Fruit fly (Drosophila melanogaster) whole organism, embryonic: ENCODE results near the gene TwdlN.

Experiments
- CG5245 ChIP-seq: fragments of 200-800 bp; sonication (Bioruptor generic); optimal IDR thresholded peaks from 3 replicates; lab custom pipeline; 2016; ENCODE audit warnings: missing biosample characterization, missing genetic modification characterization
- CkIIα-i1 ChIP-seq: fragments of 200-800 bp; sonication (Bioruptor generic); IDR thresholded peaks from 2 replicates; pipeline ENCODE4 v1.3.6; 2022; ENCODE audit warnings: missing biosample characterization, missing genetic modification characterization
- D ChIP-seq, 2 experiments: fragments of 200-800 bp in 1 of 2; fragments of >200 bp in 1 of 2; sonication (Bioruptor generic) in 1 of 2; optimal IDR thresholded peaks; 2 replicates in 1 of 2; 3 replicates in 1 of 2; lab custom pipeline; 2017; ENCODE audit warnings: mild to moderate bottlenecking in 1 of 2, missing biosample characterization in 1 of 2, missing genetic modification characterization in 1 of 2, missing genetic modification reagents in 1 of 2
- z ChIP-seq: fragments of 200-800 bp; sonication (Bioruptor generic); IDR thresholded peaks from 3 replicates; pipeline ENCODE4 v1.3.6; 2022; ENCODE audit warnings: missing biosample characterization, missing genetic modification characterization
- zen2 ChIP-seq: fragments of 200-800 bp; sonication (Bioruptor generic); IDR thresholded peaks from 3 replicates; pipeline ENCODE4 v1.3.6; 2022; ENCODE audit warnings: missing biosample characterization, missing genetic modification characterization; ENCODE audit not compliant: partially characterized antibody

DNA sequence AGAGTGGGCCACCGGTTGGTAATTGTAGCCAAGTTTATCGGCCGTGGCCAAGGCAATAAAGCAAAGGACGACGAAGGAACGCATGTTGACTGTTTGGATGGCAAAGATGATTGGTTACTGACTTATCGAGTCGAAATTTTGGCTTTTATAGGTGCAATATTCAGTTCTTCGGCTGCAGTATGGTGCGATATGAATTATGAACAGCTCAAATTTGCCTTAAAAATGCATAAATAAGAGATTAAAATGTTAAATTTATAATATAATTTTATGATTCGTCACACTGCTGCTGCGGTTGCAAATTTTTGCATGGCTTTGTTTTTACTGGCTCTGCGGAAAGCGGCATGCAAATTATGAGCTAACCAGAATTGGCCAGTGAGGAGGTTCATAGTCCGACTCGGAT, 3.0 kb upstream of the TwdlN start, which contains the start of gene TwdlK:
- TF ChIP-seq z (GFP tag; lab: Robert Waterston, UW): no peak
- no peak for TF ChIP-seq CG5245 (GFP tag; lab: Kevin White, UChicago)
- no peak for TF ChIP-seq D (optimal IDR thresholded peaks at IDR 0.05; lab: Kevin White, UChicago)
- no peak for TF ChIP-seq D (GFP tag; optimal IDR thresholded peaks at IDR 0.05; lab: Kevin White, UChicago)
- TF ChIP-seq CkIIα-i1 (GFP tag; lab: Robert Waterston, UW): no peak
- no peak for TF ChIP-seq zen2 (GFP tag; lab: Robert Waterston, UW)
